Worm (Caenorhabditis elegans): ENCODE data around the gene F28C6.9.

ce11 chrII:8642376-8642775 is 32.4 kb upstream of the F28C6.9 start:
- TF ChIP-seq cog-1 (tag; optimal IDR thresholded peaks at IDR 0.05): no peak
- no peak for TF ChIP-seq ztf-23 (GFP tag; IDR thresholded peaks at IDR 0.05)
- no peak for TF ChIP-seq flt-1 (GFP tag; IDR thresholded peaks at IDR 0.05)
- no peak for TF ChIP-seq tab-1 (GFP tag; IDR thresholded peaks at IDR 0.05)
- no peak for TF ChIP-seq klf-2 (GFP tag; conservative IDR thresholded peaks at IDR 0.05)
- no peak for TF ChIP-seq med-1 (GFP tag; optimal IDR thresholded peaks at IDR 0.05; ENCODE audit: insufficient read depth)
- TF ChIP-seq T22C8.4 (GFP tag; IDR thresholded peaks at IDR 0.05): no peak
